Worm (Caenorhabditis elegans) whole organism, late embryonic: ENCODE data around the gene F58F12.1.

ENCODE experiments used
- ahr-1 ChIP-seq: sonication (generic microtip); optimal IDR thresholded peaks from 2 replicates; lab custom pipeline; 2016; ENCODE audit warnings: missing genetic modification characterization, missing compliant biosample characterization
- ama-1 ChIP-seq: fragments of 150-350 bp; optimal IDR thresholded peaks from 2 replicates; lab custom pipeline; 2014
- ets-4 ChIP-seq: sonication (generic microtip); optimal IDR thresholded peaks from 2 replicates; lab custom pipeline; 2016; ENCODE audit warnings: missing genetic modification characterization, missing compliant biosample characterization
- odd-2 ChIP-seq: sonication (generic microtip); optimal IDR thresholded peaks from 2 replicates; lab custom pipeline; 2017; ENCODE audit warnings: antibody characterized with exemption, mild to moderate bottlenecking, missing genetic modification characterization, missing compliant biosample characterization
- rnt-1 ChIP-seq: sonication (generic microtip); optimal IDR thresholded peaks from 2 replicates; lab custom pipeline; 2016; ENCODE audit warnings: missing genetic modification characterization, missing compliant biosample characterization
- syd-9 ChIP-seq: sonication (generic microtip); optimal IDR thresholded peaks from 2 replicates; lab custom pipeline; 2016; ENCODE audit warnings: mild to moderate bottlenecking, missing genetic modification characterization, moderate library complexity, missing compliant biosample characterization
- unc-86 ChIP-seq: sonication (generic microtip); optimal IDR thresholded peaks from 2 replicates; lab custom pipeline; 2016; ENCODE audit warnings: missing genetic modification characterization, missing compliant biosample characterization

- TF ChIP-seq ets-4 (tag; lab: Kevin White, UChicago) (no peak), rnt-1 (tag; lab: Kevin White, UChicago) (no peak), unc-86 (no peak), syd-9 (tag; lab: Kevin White, UChicago) (no peak), ahr-1 (no peak), odd-2 (tag; lab: Kevin White, UChicago) (no peak), ama-1 (lab: Kevin White, UChicago) (no peak)
Observed at ce11 chrII:6417999-6418398, 34.6 kb downstream of the F58F12.1 start.
